Worm (Caenorhabditis elegans): ENCODE data around the gene F19G12.9.
"Not testable (repeated sequence)": the region's sequence is repeated elsewhere in the genome, so short reads cannot be mapped to it uniquely, and the experiment has no call there.

- not testable (repeated sequence) for TF ChIP-seq efl-3 (GFP tag; optimal IDR thresholded peaks at IDR 0.05); aly-2 (tag; optimal IDR thresholded peaks at IDR 0.05); ceh-82 (tag; optimal IDR thresholded peaks at IDR 0.05); nhr-12 (tag; optimal IDR thresholded peaks at IDR 0.05); egl-13 (tag; optimal IDR thresholded peaks at IDR 0.05); nhr-20 (tag; optimal IDR thresholded peaks at IDR 0.05); irx-1 (tag; optimal IDR thresholded peaks at IDR 0.05); ama-1 (optimal IDR thresholded peaks at IDR 0.05); dpl-1 (GFP tag; optimal IDR thresholded peaks at IDR 0.05); pqm-1 (tag; optimal IDR thresholded peaks at IDR 0.05); ztf-11 (tag; optimal IDR thresholded peaks at IDR 0.05); sox-4 (tag; optimal IDR thresholded peaks at IDR 0.05); lin-35 (GFP tag; optimal IDR thresholded peaks at IDR 0.05)
- 0 out of 2 replicates have a peak, but pooled peaks have one; percentile 14 for TF ChIP-seq mab-9 (GFP tag; IDR thresholded peaks at IDR 0.05)
These were observed 43.9 kb upstream of the F19G12.9 start for ce11 chrX:1375071-1375470.

Data from whole organism, L1 larva.